Fruit fly (Drosophila melanogaster): ENCODE measurements around the gene CG43702.

DNA sequence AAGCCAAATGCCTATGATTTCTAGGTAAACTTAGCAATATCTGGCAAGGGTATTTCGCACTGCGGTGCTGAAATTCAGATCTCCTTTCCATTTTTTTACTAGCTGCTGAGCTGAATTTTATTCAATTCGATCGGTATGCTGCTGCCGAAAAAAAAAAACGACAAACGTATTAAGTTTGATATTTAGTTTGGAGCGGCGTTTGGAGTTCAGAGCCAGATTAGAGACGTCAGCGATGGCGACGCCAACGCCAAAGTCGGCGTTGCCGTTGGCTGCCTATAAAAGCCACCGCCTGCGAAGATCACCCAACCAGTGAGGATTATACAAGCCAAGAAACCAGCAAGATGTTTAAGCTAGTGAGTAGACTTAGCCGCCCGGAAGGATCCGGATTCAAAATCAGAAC, 1.8 kb downstream of the CG43702 start, which contains the start of gene Cpr78Cc:
- TF ChIP-seq usp (GFP tag; optimal IDR thresholded peaks at IDR 0.05) (no peak), psq (optimal IDR thresholded peaks at IDR 0.05) (no peak), CG8478 (optimal IDR thresholded peaks at IDR 0.05) (no peak), Dll (optimal IDR thresholded peaks at IDR 0.05) (no peak), EcR (GFP tag; optimal IDR thresholded peaks at IDR 0.05) (no peak)
